Fruit fly (Drosophila melanogaster): ENCODE measurements around the gene Nepl20.

Nepl20 gene

DNA sequence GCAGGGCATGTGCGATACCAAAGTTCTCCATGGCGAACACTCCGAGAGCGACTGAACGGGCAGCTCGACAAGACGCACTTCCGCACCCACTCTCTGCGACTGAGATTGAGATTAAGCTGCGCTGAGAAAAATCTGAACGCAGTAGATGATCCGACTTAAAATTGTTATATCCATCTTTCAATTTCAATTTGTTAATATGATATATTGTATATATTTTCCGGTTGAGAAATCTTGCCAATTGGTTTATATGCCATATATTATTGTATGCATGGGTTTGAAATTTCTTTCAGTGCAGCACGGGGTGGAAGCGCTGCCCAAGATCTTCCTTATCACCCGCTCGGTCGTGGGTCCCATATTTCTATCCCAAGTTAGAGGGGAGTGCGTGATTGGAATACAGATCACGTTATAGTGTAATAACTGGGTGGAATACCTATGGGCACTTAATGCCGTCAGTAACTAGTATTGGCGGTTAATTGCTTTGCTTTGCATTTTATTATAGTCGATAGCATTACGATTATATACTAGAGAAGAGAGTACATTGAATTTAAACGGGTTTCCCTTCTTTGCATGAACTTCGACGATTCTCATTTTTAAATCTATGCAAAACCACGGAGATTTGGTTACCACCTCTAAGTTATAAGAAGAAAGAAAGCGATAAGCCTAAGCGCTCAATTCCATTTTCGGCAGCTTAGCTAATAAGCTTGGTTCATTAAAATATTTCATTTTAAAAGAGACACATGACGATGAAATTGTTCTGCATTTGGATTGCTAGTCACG, at the start of gene Nepl20, which contains the start of gene Nepl19:
TSS of gene Nepl20 (plus strand) at position 727 of the 777 bp plus-strand sequence.
TSS of gene Nepl19 (minus strand) at position 57 of the 777 bp plus-strand sequence.
- TF ChIP-seq CG17801 (GFP tag; optimal IDR thresholded peaks at IDR 0.05; ENCODE audit: partially characterized antibody) = no peak

DNA sequence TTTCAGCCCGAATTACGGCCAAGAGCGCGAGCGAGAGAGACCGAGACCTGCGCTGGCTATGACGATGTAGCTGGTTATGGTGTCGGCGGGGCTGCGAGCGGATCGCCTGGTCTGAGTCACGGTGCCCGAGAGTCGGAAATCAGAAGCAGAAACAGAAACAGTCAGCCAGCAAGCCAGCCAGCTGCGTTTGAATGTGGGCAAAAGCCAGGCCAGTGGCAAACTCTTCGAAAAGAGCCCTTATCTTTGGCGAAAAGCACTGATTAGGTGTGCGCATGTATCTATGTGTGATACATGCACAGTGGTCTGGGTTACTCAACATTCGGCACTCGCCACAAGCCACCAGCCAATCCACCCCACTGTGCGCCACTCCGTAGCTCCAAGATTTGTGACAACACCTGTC, 49.4 kb upstream of the Nepl20 start:
- no peak for TF ChIP-seq CG17801 (GFP tag; optimal IDR thresholded peaks at IDR 0.05; ENCODE audit: partially characterized antibody)

DNA sequence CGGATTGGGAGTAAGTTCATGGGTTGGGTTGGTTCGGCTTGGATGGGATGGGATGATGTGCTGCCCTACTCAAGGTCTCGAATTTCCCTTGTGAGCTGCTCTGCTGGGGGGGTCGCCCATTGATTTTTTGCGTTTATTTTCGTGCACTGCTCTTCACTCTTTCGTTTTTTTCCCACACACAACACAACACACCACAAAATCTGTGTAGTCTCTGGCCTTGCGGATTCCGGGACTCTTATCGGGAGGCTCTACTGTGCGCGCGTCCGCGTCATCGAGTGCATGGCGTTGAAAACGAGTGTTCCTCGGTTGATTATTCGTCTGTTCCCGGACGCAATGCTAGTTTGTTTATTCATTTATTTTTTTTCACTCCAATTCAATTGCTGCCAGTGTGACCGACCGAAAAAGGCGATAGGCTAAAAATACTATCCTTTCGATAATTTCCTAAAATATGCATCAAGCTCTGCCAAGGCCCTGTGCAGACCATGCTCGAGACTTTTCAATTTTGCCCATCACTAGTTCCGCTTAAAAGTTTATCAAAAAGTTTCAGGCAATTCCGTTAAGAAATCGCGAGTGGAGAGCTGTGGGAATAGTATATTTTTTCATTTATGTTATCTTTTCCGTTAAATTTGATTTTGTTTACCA, 48.8 kb upstream of the Nepl20 start, which contains the start of gene WASp:
TSS of gene WASp (minus strand) at position 399 of the 642 bp plus-strand sequence.
- TF ChIP-seq CG17801 (GFP tag; optimal IDR thresholded peaks at IDR 0.05; ENCODE audit: partially characterized antibody) = peak; percentile 31

DNA sequence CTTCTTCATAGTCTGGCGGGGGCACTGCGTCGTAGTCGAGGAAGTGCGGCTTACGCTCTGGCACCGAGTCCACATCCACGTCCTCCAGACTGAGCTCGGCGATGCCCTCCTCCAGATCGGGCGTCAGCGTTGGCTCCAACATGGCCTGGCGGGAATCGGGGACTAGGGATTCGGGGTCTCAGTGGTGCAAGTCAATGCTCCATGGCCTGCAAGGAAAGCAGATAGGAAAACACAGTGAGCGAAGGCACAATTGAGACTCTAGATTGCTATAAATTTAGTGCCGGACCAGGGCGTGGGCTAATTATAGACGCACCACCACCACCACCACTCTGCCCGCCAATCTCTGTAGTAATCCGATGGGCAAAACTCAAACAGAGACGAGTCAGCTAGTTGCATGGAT, 40.0 kb upstream of the Nepl20 start:
- no peak for TF ChIP-seq CG17801 (GFP tag; optimal IDR thresholded peaks at IDR 0.05; ENCODE audit: partially characterized antibody)

DNA sequence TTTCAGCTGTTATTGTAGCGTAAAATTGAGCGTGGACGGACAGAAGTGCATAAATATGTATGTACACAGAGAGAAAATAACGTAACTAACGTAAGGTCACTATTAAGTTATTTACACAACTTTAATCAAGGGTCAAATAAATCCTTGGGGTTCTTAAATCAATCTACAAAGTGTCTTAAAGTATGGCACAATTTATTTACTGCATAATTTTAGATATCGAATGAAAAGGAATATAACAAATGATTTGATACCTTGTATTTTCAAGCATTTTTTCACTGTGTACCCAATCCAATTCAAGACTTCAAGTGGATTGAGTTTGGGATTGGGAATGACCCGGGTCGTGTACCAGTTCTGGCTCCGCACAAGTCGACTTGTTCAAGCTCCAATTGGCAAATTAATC, 38.6 kb upstream of the Nepl20 start:
- no peak for TF ChIP-seq CG17801 (GFP tag; optimal IDR thresholded peaks at IDR 0.05; ENCODE audit: partially characterized antibody)

DNA sequence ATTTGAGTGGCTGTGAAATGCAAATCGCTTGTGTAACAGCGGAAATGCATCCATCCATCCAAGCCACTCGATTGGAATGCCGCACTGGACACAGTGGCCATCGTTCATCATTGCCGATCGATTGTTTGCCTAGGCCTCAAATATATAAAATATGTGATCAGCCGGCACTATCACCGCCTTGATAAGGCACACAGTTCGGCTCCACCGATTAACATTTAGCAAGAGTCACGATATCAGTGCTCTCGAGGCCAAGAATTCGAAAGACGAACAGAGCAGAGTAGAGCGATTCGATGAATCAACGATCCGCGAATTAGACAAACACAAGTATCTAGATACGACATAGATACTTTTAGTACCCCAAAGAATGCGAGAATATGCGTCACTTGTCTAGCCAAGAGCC, 38.2 kb upstream of the Nepl20 start:
- TF ChIP-seq CG17801 (GFP tag; optimal IDR thresholded peaks at IDR 0.05; ENCODE audit: partially characterized antibody) = no peak

DNA sequence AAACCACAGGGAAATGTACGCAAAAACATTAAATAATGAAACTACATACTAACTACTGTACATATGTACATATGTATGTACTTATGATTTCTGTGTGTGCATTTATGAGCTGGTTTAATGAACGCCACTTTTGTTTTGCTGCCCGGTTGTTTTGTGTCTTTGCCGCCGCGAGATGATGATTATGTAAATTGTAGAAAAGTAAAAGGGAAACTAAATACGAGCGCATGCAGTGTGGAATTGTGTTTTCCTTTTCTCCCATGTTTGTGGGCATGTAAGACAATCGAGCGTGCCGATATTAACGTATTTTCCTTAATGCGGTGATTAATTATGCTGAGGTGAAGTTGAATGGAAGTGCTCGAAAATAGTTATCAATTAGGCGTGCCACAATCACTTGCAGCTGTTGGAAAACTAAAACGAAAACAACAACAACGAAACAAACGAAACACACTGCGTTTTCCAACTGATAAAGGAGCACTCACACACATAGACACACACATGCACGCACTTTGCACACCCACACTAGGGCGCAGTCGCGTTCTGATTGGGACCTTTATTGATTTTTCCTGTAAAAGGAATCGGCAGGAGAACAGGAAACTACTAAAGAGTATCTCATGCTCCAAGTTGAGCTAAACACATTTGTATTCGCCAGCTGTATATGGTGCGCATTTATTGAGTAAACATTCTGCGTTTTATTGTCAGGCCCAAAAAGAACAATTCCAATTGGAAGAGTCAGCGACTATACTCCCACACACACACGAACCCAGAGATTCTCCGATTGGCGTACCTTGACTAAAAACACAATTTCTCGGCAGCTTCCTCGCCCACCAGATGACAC, 36.6 kb upstream of the Nepl20 start:
- no peak for TF ChIP-seq CG17801 (GFP tag; optimal IDR thresholded peaks at IDR 0.05; ENCODE audit: partially characterized antibody)

DNA sequence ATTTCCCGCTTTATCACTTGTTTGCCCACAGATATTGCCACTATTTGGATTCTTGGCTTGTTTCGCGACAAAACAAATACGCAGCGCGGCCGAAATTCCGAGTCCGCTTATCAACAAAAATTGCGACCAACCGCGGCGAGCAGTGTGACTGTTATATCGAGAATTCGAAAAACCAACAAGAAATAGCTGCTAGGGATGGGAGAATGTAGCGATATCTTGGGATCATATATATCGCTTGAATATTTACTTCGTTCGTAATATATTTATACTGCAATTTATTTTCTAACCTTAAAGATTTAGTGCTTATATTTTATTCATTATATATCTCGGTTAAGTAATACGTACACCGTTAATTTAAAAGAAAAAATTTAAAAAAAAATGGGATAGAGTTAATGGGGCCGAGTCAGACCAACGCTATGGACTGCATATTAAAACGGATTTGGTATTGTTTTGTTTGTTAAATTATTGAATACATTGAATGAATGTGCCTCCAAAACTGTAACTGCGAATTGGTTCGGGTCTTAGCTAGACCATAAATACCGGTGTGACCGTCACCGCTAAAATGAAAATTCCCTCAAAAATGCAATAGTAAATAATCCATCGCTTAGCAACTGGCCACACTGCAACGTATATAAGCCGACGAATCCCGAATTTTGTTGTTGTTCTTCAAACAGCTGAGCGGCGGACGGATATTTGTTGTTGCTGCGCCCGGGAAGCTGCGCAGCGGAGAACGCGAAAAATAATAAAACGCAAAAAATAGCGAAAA, 35.8 kb upstream of the Nepl20 start, which contains the start of the genes Apc and spg:
TSS of gene Apc (minus strand) at position 138 of the 766 bp plus-strand sequence.
TSS of gene spg (plus strand) at position 660 of the 766 bp plus-strand sequence.
- TF ChIP-seq CG17801 (GFP tag; optimal IDR thresholded peaks at IDR 0.05; ENCODE audit: partially characterized antibody) = peak; percentile 32

DNA sequence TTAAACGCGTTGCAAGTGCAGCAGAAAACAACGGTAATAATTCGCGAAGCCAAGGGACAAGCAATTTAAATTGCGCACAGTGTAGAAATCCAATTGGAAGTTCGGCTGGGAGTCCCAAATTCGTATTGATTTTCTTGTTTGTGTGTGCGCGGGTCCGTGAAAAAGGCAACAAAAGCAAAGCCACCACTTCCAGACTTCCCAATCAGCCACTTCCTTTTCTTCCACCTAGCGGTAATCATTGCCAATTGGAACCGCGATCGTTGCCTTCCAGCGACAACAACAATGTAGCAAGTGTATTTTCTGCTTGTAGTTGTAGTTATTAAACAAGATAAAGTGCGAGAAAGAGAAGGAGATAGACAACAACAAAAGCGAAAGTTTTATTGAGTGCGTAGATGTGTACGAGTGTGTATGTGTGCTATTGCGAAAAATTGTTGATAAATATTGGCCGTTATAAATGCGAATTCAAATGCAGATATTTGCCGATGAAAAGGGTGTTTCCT, 35.2 kb upstream of the Nepl20 start:
- no peak for TF ChIP-seq CG17801 (GFP tag; optimal IDR thresholded peaks at IDR 0.05; ENCODE audit: partially characterized antibody)

DNA sequence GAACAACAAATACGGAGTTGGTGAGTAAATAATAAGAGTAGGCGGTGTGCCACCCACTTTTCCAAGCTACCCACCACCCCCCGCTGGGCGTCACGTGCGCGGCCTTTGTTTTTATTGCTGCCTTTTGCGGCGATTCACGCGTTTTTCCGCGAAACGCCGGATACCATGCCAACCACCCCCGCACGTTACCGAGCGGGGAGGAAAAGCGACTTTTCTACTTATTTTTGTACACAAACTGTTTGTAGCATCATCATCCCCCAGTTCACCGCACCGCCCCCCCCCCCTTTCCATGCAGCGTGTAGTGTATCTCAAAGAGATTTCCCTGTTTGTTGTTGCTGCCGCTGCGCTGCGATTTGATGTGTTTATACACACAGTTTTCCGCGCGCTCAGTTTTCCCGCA, 34.6 kb upstream of the Nepl20 start:
- TF ChIP-seq CG17801 (GFP tag; optimal IDR thresholded peaks at IDR 0.05; ENCODE audit: partially characterized antibody) = no peak

DNA sequence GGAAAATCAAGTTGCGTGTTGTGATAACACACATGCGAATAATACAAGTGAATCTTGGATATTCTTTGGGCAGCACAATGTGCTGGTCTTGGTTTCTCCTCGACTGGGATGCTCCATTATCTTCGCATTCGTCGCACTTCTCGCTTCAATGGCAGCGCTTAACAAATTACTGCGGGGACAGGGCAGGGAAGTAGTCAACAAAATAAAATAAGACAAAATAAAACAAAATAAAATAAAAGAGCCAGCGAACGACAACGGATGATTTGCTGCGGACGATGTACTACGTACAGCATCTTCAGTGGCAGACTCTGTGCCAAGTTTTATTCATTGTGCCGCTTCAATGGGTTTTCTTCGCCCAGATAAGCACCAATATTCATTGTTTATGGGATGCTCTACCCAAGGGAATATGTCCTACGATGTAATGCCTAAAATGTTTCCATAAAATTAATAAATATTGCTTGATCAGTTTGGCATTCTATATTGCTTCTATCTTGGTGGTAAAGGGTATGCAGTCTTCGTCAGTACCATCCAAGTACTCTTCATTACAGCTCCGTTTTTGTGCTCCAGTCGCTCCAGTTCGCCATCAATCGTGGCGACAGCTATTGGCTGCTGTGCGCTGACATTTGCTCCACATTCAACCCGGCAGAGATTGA, 33.6 kb upstream of the Nepl20 start:
- no peak for TF ChIP-seq CG17801 (GFP tag; optimal IDR thresholded peaks at IDR 0.05; ENCODE audit: partially characterized antibody)

DNA sequence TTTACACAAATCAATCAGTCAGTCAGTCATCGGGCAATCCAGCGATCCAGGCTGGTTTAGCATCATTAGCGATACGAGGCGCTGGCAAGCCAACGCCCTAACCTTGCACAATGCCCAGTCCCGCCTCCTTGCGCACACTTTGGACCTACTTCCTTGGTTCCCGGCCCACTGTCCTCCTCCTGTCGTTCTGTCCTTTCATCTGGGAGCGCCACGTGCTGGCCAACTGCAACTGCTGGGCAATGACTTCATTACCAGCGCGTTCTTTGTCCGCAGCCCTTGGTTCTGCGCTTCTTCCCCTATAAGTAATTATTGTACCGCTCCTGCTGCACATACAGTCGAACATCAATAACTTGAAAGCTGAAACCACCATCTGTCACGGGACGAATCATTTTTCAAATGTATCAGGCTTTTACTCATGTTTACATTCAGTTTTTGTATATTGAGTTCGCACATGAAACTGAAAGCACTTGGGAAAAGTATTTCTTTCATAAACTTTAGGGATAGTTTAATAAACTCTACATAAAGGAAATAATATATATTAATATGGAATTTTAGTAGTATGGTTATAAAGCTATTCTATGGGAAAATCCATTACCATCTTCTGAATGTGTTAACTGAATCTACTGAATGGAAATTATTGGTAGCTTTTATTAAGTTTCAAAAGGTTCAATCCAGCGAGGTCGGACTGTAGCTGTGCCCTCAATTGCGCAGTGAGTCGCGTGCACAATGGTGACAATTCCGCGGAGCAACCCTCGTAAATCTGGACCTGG, 32.9 kb upstream of the Nepl20 start:
- TF ChIP-seq CG17801 (GFP tag; optimal IDR thresholded peaks at IDR 0.05; ENCODE audit: partially characterized antibody) = no peak

Measured in ovary, adult (tissue).